Worm (Caenorhabditis elegans) whole organism, young adult: Measurements from ENCODE around the gene acdh-2.
A peak's percentile ranks its signal among the peaks of the same experiment; 100 is the strongest.

Source experiments
- B0019.2 ChIP-seq: fragments of 200-800 bp; sonication (Bioruptor generic); conservative IDR thresholded peaks from 2 replicates; pipeline ENCODE4 v1.3.6; 2022; ENCODE audit warnings: missing genetic modification reagents, missing genetic modification characterization, missing compliant biosample characterization
- C06A6.2 ChIP-seq: fragments of 200-800 bp; sonication (Bioruptor generic); conservative IDR thresholded peaks from 2 replicates; pipeline ENCODE4 v1.3.6; 2022; ENCODE audit warnings: missing genetic modification characterization, missing compliant biosample characterization
- F37B4.10 ChIP-seq: fragments of 200-800 bp; sonication (Bioruptor generic); IDR thresholded peaks from 2 replicates; pipeline ENCODE4 v1.3.6; 2022; ENCODE audit warnings: missing genetic modification characterization, missing compliant biosample characterization
- F52B5.7 ChIP-seq: sonication (generic microtip); optimal IDR thresholded peaks from 2 replicates; lab custom pipeline; 2016; ENCODE audit warnings: mild to moderate bottlenecking, missing genetic modification characterization, missing compliant biosample characterization
- F55B11.4 ChIP-seq: sonication (generic microtip); optimal IDR thresholded peaks from 2 replicates; lab custom pipeline; 2016; ENCODE audit warnings: missing compliant biosample characterization, missing genetic modification characterization, borderline replicate concordance; ENCODE audit not compliant: insufficient read depth
- K12H6.12 ChIP-seq: fragments of 200-800 bp; sonication (Bioruptor generic); optimal IDR thresholded peaks from 2 replicates; lab custom pipeline; 2018; ENCODE audit warnings: mild to moderate bottlenecking, missing genetic modification characterization, missing compliant biosample characterization
- Y53G8AR.9 ChIP-seq: fragments of 200-800 bp; sonication (Bioruptor generic); conservative IDR thresholded peaks from 2 replicates; pipeline ENCODE4 v1.3.6; 2022; ENCODE audit warnings: missing genetic modification reagents, missing genetic modification characterization, missing compliant biosample characterization
- akir-1 ChIP-seq: fragments of 200-800 bp; sonication (Bioruptor generic); optimal IDR thresholded peaks from 2 replicates; lab custom pipeline; 2018; ENCODE audit warnings: mild to moderate bottlenecking, missing genetic modification characterization, moderate library complexity, missing compliant biosample characterization
- ama-1 ChIP-seq, 3 experiments: fragments of 150-350 bp in 1 of 3; sonication (generic microtip) in 2 of 3; optimal IDR thresholded peaks; 2 replicates each; lab custom pipeline; 2014 to 2018; ENCODE audit warnings: missing biosample characterization in 2 of 3, missing genetic modification characterization in 2 of 3, missing genetic modification reagents in 2 of 3
- athp-1 ChIP-seq: sonication (generic microtip); optimal IDR thresholded peaks from 2 replicates; lab custom pipeline; 2017; ENCODE audit warnings: mild to moderate bottlenecking, missing genetic modification characterization, missing compliant biosample characterization
- bed-2 ChIP-seq: fragments of 200-800 bp; sonication (Bioruptor generic); IDR thresholded peaks from 2 replicates; pipeline ENCODE4 v1.3.6; 2022; ENCODE audit warnings: missing genetic modification reagents, missing genetic modification characterization, missing compliant biosample characterization
- ceh-100 ChIP-seq: fragments of 200-800 bp; sonication (Bioruptor generic); IDR thresholded peaks from 2 replicates; pipeline ENCODE4 v1.3.6; 2022; ENCODE audit warnings: missing genetic modification reagents, missing genetic modification characterization, missing compliant biosample characterization
- ceh-79 ChIP-seq: sonication (generic microtip); optimal IDR thresholded peaks from 2 replicates; lab custom pipeline; 2017; ENCODE audit warnings: mild to moderate bottlenecking, missing genetic modification characterization, missing compliant biosample characterization
- dox-1 ChIP-seq: fragments of 200-800 bp; sonication (Bioruptor generic); IDR thresholded peaks from 2 replicates; pipeline ENCODE4 v1.3.6; 2022; ENCODE audit warnings: missing genetic modification reagents, missing genetic modification characterization, missing compliant biosample characterization
- efl-1 ChIP-seq: fragments of 150-350 bp; optimal IDR thresholded peaks from 2 replicates; lab custom pipeline; 2014; ENCODE audit warnings: missing biosample characterization, missing genetic modification reagents, missing genetic modification characterization
- fkh-3 ChIP-seq: sonication (generic microtip); optimal IDR thresholded peaks from 2 replicates; lab custom pipeline; 2016; ENCODE audit warnings: mild to moderate bottlenecking, missing genetic modification characterization, missing compliant biosample characterization
- hlh-12 ChIP-seq: sonication (generic microtip); optimal IDR thresholded peaks from 2 replicates; lab custom pipeline; 2016; ENCODE audit warnings: missing genetic modification characterization, missing compliant biosample characterization
- hmg-20 ChIP-seq: fragments of 200-800 bp; sonication (Bioruptor generic); IDR thresholded peaks from 2 replicates; pipeline ENCODE4 v1.3.6; 2022; ENCODE audit warnings: missing genetic modification reagents, missing genetic modification characterization, missing compliant biosample characterization
- lin-26 ChIP-seq: fragments of 200-800 bp; sonication (Bioruptor generic); IDR thresholded peaks from 2 replicates; pipeline ENCODE4 v1.3.6; 2022; ENCODE audit warnings: missing genetic modification reagents, missing genetic modification characterization, missing compliant biosample characterization
- lin-54 ChIP-seq: fragments of 200-800 bp; sonication (Bioruptor generic); optimal IDR thresholded peaks from 2 replicates; lab custom pipeline; 2018; ENCODE audit warnings: mild to moderate bottlenecking, missing genetic modification characterization, missing compliant biosample characterization
- lsy-27 ChIP-seq: sonication (generic microtip); optimal IDR thresholded peaks from 2 replicates; lab custom pipeline; 2017; ENCODE audit warnings: missing genetic modification characterization, mild to moderate bottlenecking, missing compliant biosample characterization, antibody characterized with exemption, missing genotype, borderline replicate concordance; ENCODE audit not compliant: insufficient read depth
- nfya-1 ChIP-seq: sonication (generic microtip); optimal IDR thresholded peaks from 2 replicates; lab custom pipeline; 2017; ENCODE audit warnings: antibody characterized with exemption, missing compliant biosample characterization, missing genetic modification characterization, borderline replicate concordance; ENCODE audit not compliant: insufficient read depth
- nfya-2 ChIP-seq: fragments of 200-800 bp; sonication (Bioruptor generic); IDR thresholded peaks from 2 replicates; pipeline ENCODE4 v1.3.6; 2022; ENCODE audit warnings: missing genetic modification reagents, missing genetic modification characterization, missing compliant biosample characterization
- nfyb-1 ChIP-seq: fragments of 200-800 bp; sonication (Bioruptor generic); IDR thresholded peaks from 2 replicates; pipeline ENCODE4 v1.3.6; 2022; ENCODE audit warnings: missing genetic modification reagents, missing genetic modification characterization, missing compliant biosample characterization
- nhr-120 ChIP-seq: fragments of 200-800 bp; sonication (Bioruptor generic); IDR thresholded peaks from 2 replicates; pipeline ENCODE4 v1.3.6; 2022; ENCODE audit warnings: missing genetic modification characterization, missing compliant biosample characterization
- nhr-179 ChIP-seq: sonication (generic microtip); optimal IDR thresholded peaks from 2 replicates; lab custom pipeline; 2016; ENCODE audit warnings: mild to moderate bottlenecking, missing genetic modification characterization, missing compliant biosample characterization
- nhr-27 ChIP-seq: fragments of 200-800 bp; sonication (Bioruptor generic); optimal IDR thresholded peaks from 2 replicates; lab custom pipeline; 2018; ENCODE audit warnings: mild to moderate bottlenecking, missing genetic modification characterization, moderate library complexity, missing compliant biosample characterization
- nhr-90 ChIP-seq: sonication (generic microtip); optimal IDR thresholded peaks from 2 replicates; lab custom pipeline; 2016; ENCODE audit warnings: missing genotype, mild to moderate bottlenecking, missing genetic modification characterization, missing compliant biosample characterization
- pha-4 ChIP-seq: fragments of 150-350 bp; sonication (generic microtip); optimal IDR thresholded peaks from 2 replicates; lab custom pipeline; 2014; ENCODE audit warnings: missing biosample characterization, missing genetic modification reagents, missing genetic modification characterization
- rcor-1 ChIP-seq: fragments of 200-800 bp; sonication (Bioruptor generic); IDR thresholded peaks from 2 replicates; pipeline ENCODE4 v1.3.6; 2022; ENCODE audit warnings: missing genetic modification reagents, missing genetic modification characterization, missing compliant biosample characterization
- rpc-1 ChIP-seq, 2 experiments: fragments of 150-350 bp in 1 of 2; sonication (generic microtip) in 1 of 2; optimal IDR thresholded peaks; 2 replicates each; lab custom pipeline; 2014 to 2018; ENCODE audit warnings: missing biosample characterization in 1 of 2, missing genetic modification characterization in 1 of 2, missing genetic modification reagents in 1 of 2, missing genotype in 1 of 2
- sdz-38 ChIP-seq: sonication (generic microtip); optimal IDR thresholded peaks from 2 replicates; lab custom pipeline; 2016; ENCODE audit warnings: missing genotype, missing genetic modification characterization, missing compliant biosample characterization
- sea-2 ChIP-seq: fragments of 200-800 bp; sonication (Bioruptor generic); IDR thresholded peaks from 2 replicates; pipeline ENCODE4 v1.3.6; 2022; ENCODE audit warnings: missing genetic modification characterization, missing compliant biosample characterization
- snpc-4 ChIP-seq, 5 experiments: fragments of 150-350 bp in 1 of 5; sonication (generic microtip) in 4 of 5; optimal IDR thresholded peaks; 2 replicates each; lab custom pipeline; 2014 to 2018; ENCODE audit warnings: missing genetic modification characterization in 5 of 5, missing biosample characterization in 3 of 5, antibody characterized with exemption in 2 of 5, mild to moderate bottlenecking in 2 of 5, missing compliant biosample characterization in 2 of 5, missing genotype in 2 of 5, moderate library complexity in 2 of 5, missing genetic modification reagents in 1 of 5
- somi-1 ChIP-seq: fragments of 200-800 bp; sonication (Bioruptor generic); optimal IDR thresholded peaks from 2 replicates; lab custom pipeline; 2018; ENCODE audit warnings: mild to moderate bottlenecking, missing genetic modification characterization, missing compliant biosample characterization
- sptf-2 ChIP-seq: fragments of 200-800 bp; sonication (Bioruptor generic); optimal IDR thresholded peaks from 2 replicates; lab custom pipeline; 2018; ENCODE audit warnings: mild to moderate bottlenecking, missing genetic modification characterization, missing compliant biosample characterization
- tbx-9 ChIP-seq: sonication (generic microtip); optimal IDR thresholded peaks from 2 replicates; lab custom pipeline; 2016; ENCODE audit warnings: borderline replicate concordance, missing genetic modification characterization, inconsistent platforms, missing compliant biosample characterization
- unc-62 ChIP-seq: fragments of 150-350 bp; optimal IDR thresholded peaks from 2 replicates; lab custom pipeline; 2014; ENCODE audit warnings: missing biosample characterization, missing genetic modification reagents, missing genetic modification characterization
- zfh-2 ChIP-seq: fragments of 200-800 bp; sonication (Bioruptor generic); conservative IDR thresholded peaks from 2 replicates; pipeline ENCODE4 v1.3.6; 2022; ENCODE audit warnings: missing genetic modification reagents, missing genetic modification characterization, missing compliant biosample characterization
- ztf-22 ChIP-seq: fragments of 200-800 bp; sonication (Bioruptor generic); optimal IDR thresholded peaks from 2 replicates; lab custom pipeline; 2018; ENCODE audit warnings: mild to moderate bottlenecking, missing genetic modification characterization, moderate library complexity, missing compliant biosample characterization

acdh-2 gene

ce11 chrII:5527841-5528240 is 19.5 kb downstream of the acdh-2 start, which contains the start of gene ZK177.1:
Gene ZK177.1 (plus strand): TSS chrII:5528141.
- TF ChIP-seq efl-1 (GFP tag; lab: Kevin White, UChicago) (peak; percentile 13), rcor-1 (GFP tag; lab: Robert Waterston, UW) (no peak)

ce11 chrII:5525297-5525696 is 22.0 kb downstream of the acdh-2 start, which contains the start of gene tbx-35:
Gene tbx-35 (minus strand): TSS chrII:5525397.
- no peak for TF ChIP-seq rcor-1 (GFP tag; lab: Robert Waterston, UW)
- TF ChIP-seq F37B4.10 (GFP tag; lab: Robert Waterston, UW): no peak
- no peak for TF ChIP-seq sdz-38 (tag; lab: Kevin White, UChicago)
- no peak for TF ChIP-seq lsy-27 (tag; lab: Kevin White, UChicago)
- TF ChIP-seq ztf-22 (GFP tag; lab: Kevin White, UChicago): no peak
- TF ChIP-seq nhr-179 (tag; lab: Kevin White, UChicago): no peak
- TF ChIP-seq tbx-9 (tag; lab: Kevin White, UChicago): no peak
- TF ChIP-seq nhr-120: no peak
- TF ChIP-seq bed-2 (GFP tag; lab: Robert Waterston, UW): no peak
- no peak for TF ChIP-seq C06A6.2 (GFP tag; lab: Robert Waterston, UW)
- no peak for TF ChIP-seq hmg-20 (GFP tag; lab: Robert Waterston, UW)
- no peak for TF ChIP-seq dox-1 (GFP tag; lab: Robert Waterston, UW)
- no peak for TF ChIP-seq ceh-100 (GFP tag; lab: Robert Waterston, UW)
- TF ChIP-seq B0019.2 (GFP tag; lab: Robert Waterston, UW): no peak
- no peak for TF ChIP-seq Y53G8AR.9 (GFP tag; lab: Robert Waterston, UW)
- no peak for TF ChIP-seq hlh-12 (tag; lab: Kevin White, UChicago)
- no peak for TF ChIP-seq lin-26 (GFP tag; lab: Robert Waterston, UW)

ce11 chrII:5522637-5523036 is 24.7 kb downstream of the acdh-2 start, which contains the start of gene ZK177.11:
Gene ZK177.11 (plus strand): TSS chrII:5522937.
- TF ChIP-seq akir-1 (no peak), nfya-2 (GFP tag; lab: Robert Waterston, UW) (no peak), fkh-3 (tag; lab: Kevin White, UChicago) (no peak)

DNA sequence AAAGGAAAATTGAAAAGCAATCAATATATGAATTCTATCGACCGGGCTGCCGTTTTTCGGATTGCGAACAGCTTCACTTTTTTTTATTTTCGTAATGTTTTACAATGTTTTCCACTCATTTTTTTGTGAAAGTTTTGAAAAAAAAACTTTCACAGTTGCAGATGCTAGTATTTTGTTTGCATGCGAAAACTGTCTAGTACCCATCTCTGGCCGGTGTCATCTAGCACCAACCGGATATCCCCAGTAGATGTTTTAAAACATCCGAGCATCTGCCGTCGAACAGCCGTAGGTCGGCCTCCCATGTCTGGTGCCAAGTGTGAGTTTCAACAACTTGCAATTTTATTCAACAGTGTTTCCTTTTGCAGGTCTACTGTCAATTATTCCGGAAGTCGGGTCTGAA is 25.9 kb downstream of the acdh-2 start, which contains the start of gene ZK177.12:
Gene ZK177.12 (plus strand): TSS at position 301 of the 400 bp plus-strand sequence.
- TF ChIP-seq nfya-1 (tag; lab: Kevin White, UChicago) (no peak), athp-1 (tag; lab: Kevin White, UChicago) (no peak), sptf-2 (GFP tag; lab: Kevin White, UChicago) (no peak), rpc-1 (optimal IDR thresholded peaks at IDR 0.05; lab: Kevin White, UChicago) (no peak), rpc-1 (tag; optimal IDR thresholded peaks at IDR 0.05; lab: Kevin White, UChicago) (no peak), ama-1 (optimal IDR thresholded peaks at IDR 0.05; lab: Kevin White, UChicago) (no peak), ama-1 (GFP tag; optimal IDR thresholded peaks at IDR 0.05; lab: Kevin White, UChicago) (no peak), somi-1 (GFP tag; lab: Kevin White, UChicago) (no peak), lin-54 (GFP tag; lab: Kevin White, UChicago) (no peak), nhr-90 (tag; lab: Kevin White, UChicago) (no peak), nhr-27 (no peak), Y53G8AR.9 (GFP tag; lab: Robert Waterston, UW) (no peak)

- no peak for TF ChIP-seq ceh-100 (GFP tag; lab: Robert Waterston, UW)
- TF ChIP-seq nfyb-1: no peak
- no peak for TF ChIP-seq zfh-2 (GFP tag; lab: Robert Waterston, UW)
- no peak for TF ChIP-seq snpc-4 (GFP tag; optimal IDR thresholded peaks at IDR 0.05; lab: Kevin White, UChicago)
- TF ChIP-seq snpc-4 (tag; optimal IDR thresholded peaks at IDR 0.05; lab: Kevin White, UChicago): no peak
- no peak for TF ChIP-seq F52B5.7 (tag; lab: Kevin White, UChicago)
- no peak for TF ChIP-seq ceh-79 (tag; lab: Kevin White, UChicago)
- TF ChIP-seq dox-1 (GFP tag; lab: Robert Waterston, UW): no peak
- no peak for TF ChIP-seq tbx-9 (tag; lab: Kevin White, UChicago)
- no peak for TF ChIP-seq sea-2 (GFP tag; lab: Robert Waterston, UW)
- TF ChIP-seq K12H6.12 (tag; lab: Kevin White, UChicago): no peak
- no peak for TF ChIP-seq pha-4 (tag; lab: Kevin White, UChicago)
- TF ChIP-seq F55B11.4 (tag; lab: Kevin White, UChicago): no peak
- no peak for TF ChIP-seq bed-2 (GFP tag; lab: Robert Waterston, UW)
- no peak for TF ChIP-seq unc-62 (GFP tag; lab: Kevin White, UChicago)
These were observed 28.4 kb downstream of the acdh-2 start, which contains the start of gene ZK177.2 for ce11 chrII:5518910-5519309. Gene ZK177.2 (plus strand): TSS chrII:5519210.
